Worm (Caenorhabditis elegans): ENCODE measurements around the gene irld-66.

The irld-66 gene

ce11 chrII:2962531-2963164, 22.0 kb upstream of the irld-66 start (continued):
- TF ChIP-seq mxl-2 (GFP tag; conservative IDR thresholded peaks at IDR 0.05) (no peak), saeg-2 (GFP tag; IDR thresholded peaks at IDR 0.05) (no peak)

ce11 chrII:2958308-2958707, 17.7 kb upstream of the irld-66 start, which contains the start of gene srw-60:
TSS of gene srw-60 (plus strand) at chrII:2958608.
- no peak for TF ChIP-seq ztf-11 (tag; optimal IDR thresholded peaks at IDR 0.05)
- TF ChIP-seq zag-1 (tag; optimal IDR thresholded peaks at IDR 0.05): no peak
- TF ChIP-seq lin-1 (GFP tag; IDR thresholded peaks at IDR 0.05): no peak
- TF ChIP-seq nhr-77 (tag; optimal IDR thresholded peaks at IDR 0.05): no peak
- TF ChIP-seq lsy-2 (tag; optimal IDR thresholded peaks at IDR 0.05): no peak
- no peak for TF ChIP-seq zip-11 (GFP tag; IDR thresholded peaks at IDR 0.05)
- TF ChIP-seq lin-13 (GFP tag; optimal IDR thresholded peaks at IDR 0.05): no peak
- no peak for TF ChIP-seq nhr-6 (tag; optimal IDR thresholded peaks at IDR 0.05)
- TF ChIP-seq lir-3 (tag; optimal IDR thresholded peaks at IDR 0.05): no peak
- no peak for TF ChIP-seq F26F4.8 (GFP tag; conservative IDR thresholded peaks at IDR 0.05)
- TF ChIP-seq ZK546.5 (tag; optimal IDR thresholded peaks at IDR 0.05): no peak
- TF ChIP-seq fkh-10 (GFP tag; optimal IDR thresholded peaks at IDR 0.05): no peak
- TF ChIP-seq lin-38 (GFP tag; IDR thresholded peaks at IDR 0.05): no peak

- TF ChIP-seq hmg-1.1 (GFP tag; IDR thresholded peaks at IDR 0.05): no peak
- TF ChIP-seq php-3 (GFP tag; IDR thresholded peaks at IDR 0.05): no peak
- no peak for TF ChIP-seq nhr-6 (tag; optimal IDR thresholded peaks at IDR 0.05)
- no peak for TF ChIP-seq nhr-111 (GFP tag; optimal IDR thresholded peaks at IDR 0.05)
- no peak for TF ChIP-seq R02D3.7 (tag; optimal IDR thresholded peaks at IDR 0.05)
- TF ChIP-seq lin-29 (GFP tag; IDR thresholded peaks at IDR 0.05): no peak
- no peak for TF ChIP-seq nhr-48 (tag; optimal IDR thresholded peaks at IDR 0.05)
- TF ChIP-seq nhr-42 (GFP tag; IDR thresholded peaks at IDR 0.05): no peak
Observed at ce11 chrII:2955656-2956115, 15.0 kb upstream of the irld-66 start, which contains the start of gene irld-48. TSS of gene irld-48 (plus strand) at chrII:2956065.

ce11 chrII:2952629-2953028, 12.0 kb upstream of the irld-66 start, which contains the start of gene irld-51:
TSS of gene irld-51 (minus strand) at chrII:2952729.
- TF ChIP-seq mes-2 (tag; optimal IDR thresholded peaks at IDR 0.05; ENCODE audit: poor library complexity, severe bottlenecking) (no peak), mxl-3 (GFP tag; optimal IDR thresholded peaks at IDR 0.05) (no peak), nhr-10 (tag; optimal IDR thresholded peaks at IDR 0.05) (no peak), php-3 (GFP tag; IDR thresholded peaks at IDR 0.05) (no peak), zip-11 (GFP tag; IDR thresholded peaks at IDR 0.05) (no peak), zfp-2 (tag; optimal IDR thresholded peaks at IDR 0.05) (no peak), ztf-7 (tag; optimal IDR thresholded peaks at IDR 0.05) (no peak), dmd-8 (GFP tag; IDR thresholded peaks at IDR 0.05) (no peak), pha-4 (GFP tag; IDR thresholded peaks at IDR 0.05) (no peak), pha-4 (tag; optimal IDR thresholded peaks at IDR 0.05) (no peak), spr-3 (GFP tag; optimal IDR thresholded peaks at IDR 0.05) (no peak), zag-1 (tag; optimal IDR thresholded peaks at IDR 0.05) (no peak), T26A8.4 (GFP tag; IDR thresholded peaks at IDR 0.05) (no peak), zfp-3 (GFP tag; conservative IDR thresholded peaks at IDR 0.05) (no peak), F49E8.2 (tag; optimal IDR thresholded peaks at IDR 0.05; ENCODE audit: borderline replicate concordance) (no peak), nhr-28 (tag; optimal IDR thresholded peaks at IDR 0.05) (no peak), nhr-237 (tag; optimal IDR thresholded peaks at IDR 0.05) (no peak), F26F4.8 (GFP tag; conservative IDR thresholded peaks at IDR 0.05) (no peak), aha-1 (tag) (no peak), daf-12 (tag; optimal IDR thresholded peaks at IDR 0.05) (no peak), attf-4 (tag; optimal IDR thresholded peaks at IDR 0.05) (no peak)

All from whole organism, L4 larva.